Fruit fly (Drosophila melanogaster) whole organism, embryonic: ENCODE measurements around the gene CG12321.

Experiments used
- CG6791 ChIP-seq: fragments of 200-800 bp; sonication (Bioruptor generic); IDR thresholded peaks from 3 replicates; pipeline ENCODE4 v1.3.6; 2022; ENCODE audit warnings: missing biosample characterization, missing genetic modification characterization; ENCODE audit not compliant: partially characterized antibody
- Nf-YA ChIP-seq: fragments of 200-800 bp; sonication (Bioruptor generic); IDR thresholded peaks from 2 replicates; pipeline ENCODE4 v1.3.6; 2022; ENCODE audit warnings: missing biosample characterization, missing genetic modification characterization
- al ChIP-seq: fragments of 200-800 bp; sonication (Bioruptor generic); IDR thresholded peaks from 2 replicates; pipeline ENCODE4 v1.3.6; 2022; ENCODE audit warnings: missing biosample characterization, missing genetic modification characterization
- kah ChIP-seq: fragments of 200-800 bp; sonication (Bioruptor generic); optimal IDR thresholded peaks from 2 replicates; lab custom pipeline; 2018; ENCODE audit warnings: missing biosample characterization, mild to moderate bottlenecking, missing genetic modification characterization
- odd ChIP-seq: fragments of 200-800 bp; sonication (Bioruptor generic); optimal IDR thresholded peaks from 2 replicates; lab custom pipeline; 2017; ENCODE audit warnings: missing biosample characterization, mild to moderate bottlenecking, missing genetic modification characterization
- onecut ChIP-seq: fragments of 200-800 bp; sonication (Bioruptor generic); IDR thresholded peaks from 2 replicates; pipeline ENCODE4 v1.3.6; 2022; ENCODE audit warnings: missing biosample characterization, missing genetic modification characterization
- ranshi ChIP-seq: fragments of 200-800 bp; sonication (Bioruptor generic); IDR thresholded peaks from 2 replicates; pipeline ENCODE4 v1.3.6; 2022; ENCODE audit warnings: missing biosample characterization, missing genetic modification characterization

dm6 chr3R:18215900-18216299 lies 27.4 kb upstream of the CG12321 start, which contains the start of gene CG14314:
- no peak for TF ChIP-seq Nf-YA
- no peak for TF ChIP-seq ranshi
- TF ChIP-seq CG6791, result no peak
- no peak for TF ChIP-seq al (GFP tag; lab: Robert Waterston, UW)
- no peak for TF ChIP-seq kah
- no peak for TF ChIP-seq odd (GFP tag; lab: Kevin White, UChicago)
- peak; percentile 93 for TF ChIP-seq onecut
